Worm (Caenorhabditis elegans): ENCODE results near the gene ugt-54.
"Not testable (repeated sequence)": the region's sequence is repeated elsewhere in the genome, so short reads cannot be mapped to it uniquely, and the experiment has no call there.

ugt-54 gene

ce11 chrIV:10737011-10737553 is 24.4 kb upstream of the ugt-54 start, which contains the start of gene grl-21:
Gene grl-21 (plus strand): TSS chrIV:10737474.
- TF ChIP-seq ztf-11 (tag; optimal IDR thresholded peaks at IDR 0.05) (no peak), snpc-4 (tag; optimal IDR thresholded peaks at IDR 0.05) (no peak), bed-3 (GFP tag; optimal IDR thresholded peaks at IDR 0.05) (no peak), pha-4 (tag; optimal IDR thresholded peaks at IDR 0.05) (no peak), ceh-83 (GFP tag; optimal IDR thresholded peaks at IDR 0.05) (no peak), unc-62 (GFP tag; optimal IDR thresholded peaks at IDR 0.05) (no peak), cnd-1 (tag; optimal IDR thresholded peaks at IDR 0.05) (no peak)

ce11 chrIV:10738328-10738727 is 23.2 kb upstream of the ugt-54 start, which contains the start of gene ssp-34:
Gene ssp-34 (minus strand): TSS chrIV:10738602.
- TF ChIP-seq unc-39 (tag; optimal IDR thresholded peaks at IDR 0.05), result no peak
- no peak for TF ChIP-seq pha-4 (tag; optimal IDR thresholded peaks at IDR 0.05)
- no peak for TF ChIP-seq lin-32 (GFP tag; optimal IDR thresholded peaks at IDR 0.05)
- TF ChIP-seq ces-1 (GFP tag; optimal IDR thresholded peaks at IDR 0.05), result no peak
- TF ChIP-seq hlh-1 (tag; optimal IDR thresholded peaks at IDR 0.05), result no peak
- no peak for TF ChIP-seq nhr-2 (tag; optimal IDR thresholded peaks at IDR 0.05)
- TF ChIP-seq nhr-28 (tag; optimal IDR thresholded peaks at IDR 0.05), result no peak
- no peak for TF ChIP-seq sem-2 (GFP tag; optimal IDR thresholded peaks at IDR 0.05)
- TF ChIP-seq blmp-1 (tag; optimal IDR thresholded peaks at IDR 0.05), result no peak
- TF ChIP-seq lin-13 (tag; optimal IDR thresholded peaks at IDR 0.05), result no peak

ce11 chrIV:10744475-10744874 is 17.0 kb upstream of the ugt-54 start, which contains the start of gene T25B9.3:
Gene T25B9.3 (plus strand): TSS chrIV:10744775.
- TF ChIP-seq drap-1 (GFP tag; optimal IDR thresholded peaks at IDR 0.05) (no peak), ceh-83 (GFP tag; optimal IDR thresholded peaks at IDR 0.05) (no peak), M03D4.4 (tag; optimal IDR thresholded peaks at IDR 0.05) (no peak), ceh-43 (GFP tag; optimal IDR thresholded peaks at IDR 0.05) (no peak), unc-120 (tag; optimal IDR thresholded peaks at IDR 0.05; ENCODE audit: poor library complexity, severe bottlenecking) (no peak), zip-8 (tag; optimal IDR thresholded peaks at IDR 0.05) (no peak)

ce11 chrIV:10745332-10745731 is 16.2 kb upstream of the ugt-54 start:
- TF ChIP-seq nhr-2 (tag; optimal IDR thresholded peaks at IDR 0.05) (peak; percentile 94), nhr-76 (tag; optimal IDR thresholded peaks at IDR 0.05) (no peak)

ce11 chrIV:10750041-10750440 is 11.5 kb upstream of the ugt-54 start, which contains the start of gene T25B9.1:
Gene T25B9.1 (minus strand): TSS chrIV:10750141.
- TF ChIP-seq mls-2 (tag; optimal IDR thresholded peaks at IDR 0.05) (no peak), M03D4.4 (tag; optimal IDR thresholded peaks at IDR 0.05) (no peak), cnd-1 (tag; optimal IDR thresholded peaks at IDR 0.05) (no peak), lin-32 (GFP tag; optimal IDR thresholded peaks at IDR 0.05) (no peak)

- not testable (repeated sequence) for TF ChIP-seq ztf-11, mls-2, sptf-1 (tag; optimal IDR thresholded peaks at IDR 0.05)
Measured at ce11 chrIV:10751740-10752139, 9.8 kb upstream of the ugt-54 start, which contains the start of gene T25B9.2. Gene T25B9.2 (minus strand): TSS chrIV:10751840.

ce11 chrIV:10754685-10755084 is 6.8 kb upstream of the ugt-54 start, which contains the start of gene T25B9.5:
Gene T25B9.5 (minus strand): TSS chrIV:10754785.
- TF ChIP-seq tbx-8 (GFP tag; optimal IDR thresholded peaks at IDR 0.05) (no peak), unc-62 (GFP tag; optimal IDR thresholded peaks at IDR 0.05) (no peak), unc-120 (tag; optimal IDR thresholded peaks at IDR 0.05; ENCODE audit: poor library complexity, severe bottlenecking) (no peak), sptf-1 (tag; optimal IDR thresholded peaks at IDR 0.05) (no peak), lsy-2 (tag; optimal IDR thresholded peaks at IDR 0.05) (no peak), cnd-1 (tag; optimal IDR thresholded peaks at IDR 0.05) (no peak)
